Worm (Caenorhabditis elegans): Measurements from ENCODE around the gene oac-15.
A peak's percentile ranks its signal among the peaks of the same experiment; 100 is the strongest.

- no peak for TF ChIP-seq aly-2 (tag; optimal IDR thresholded peaks at IDR 0.05)
- no peak for TF ChIP-seq lin-39 (tag; optimal IDR thresholded peaks at IDR 0.05)
- TF ChIP-seq snpc-4 (tag; optimal IDR thresholded peaks at IDR 0.05) = peak; percentile 21
- no peak for TF ChIP-seq nhr-77 (tag; optimal IDR thresholded peaks at IDR 0.05)
These were observed 15.9 kb upstream of the oac-15 start for ce11 chrV:16225524-16226116.
